Fruit fly (Drosophila melanogaster): Measurements from ENCODE around the gene CG13055.

dm6 chr3L:16241296-16241695, 10.9 kb downstream of the CG13055 start:
- TF ChIP-seq Lpt (GFP tag; optimal IDR thresholded peaks at IDR 0.05), result no peak
- TF ChIP-seq Blimp-1 (GFP tag; optimal IDR thresholded peaks at IDR 0.05), result no peak
- no peak for TF ChIP-seq pdm3 (GFP tag; optimal IDR thresholded peaks at IDR 0.05)
- no peak for TF ChIP-seq CG34406 (GFP tag; optimal IDR thresholded peaks at IDR 0.05)
- TF ChIP-seq OdsH (GFP tag; optimal IDR thresholded peaks at IDR 0.05), result no peak
- TF ChIP-seq CG11762 (GFP tag; optimal IDR thresholded peaks at IDR 0.05; ENCODE audit: insufficient read depth), result no peak
- no peak for TF ChIP-seq CG6792 (GFP tag; optimal IDR thresholded peaks at IDR 0.05)

Measured in whole organism, prepupa.